Fruit fly (Drosophila melanogaster) whole organism, adult: Measurements from ENCODE around the gene PIG-K.
A peak's percentile ranks its signal among the peaks of the same experiment; 100 is the strongest.

Experiments
- CG12768 ChIP-seq: fragments of 200-800 bp; sonication (Bioruptor generic); optimal IDR thresholded peaks from 2 replicates; lab custom pipeline; 2017; ENCODE audit warnings: missing biosample characterization, missing genetic modification characterization, mild to moderate bottlenecking, moderate library complexity, missing genetic modification reagents
- CG33017 ChIP-seq: fragments of 200-800 bp; sonication (Bioruptor generic); optimal IDR thresholded peaks from 2 replicates; lab custom pipeline; 2018; ENCODE audit warnings: missing biosample characterization, mild to moderate bottlenecking, missing genetic modification characterization, moderate library complexity
- CG7045 ChIP-seq: fragments of 200-800 bp; sonication (Bioruptor generic); optimal IDR thresholded peaks from 2 replicates; lab custom pipeline; 2017; ENCODE audit warnings: missing biosample characterization, mild to moderate bottlenecking, missing genetic modification characterization
- Clk ChIP-seq: fragments of 200-800 bp; sonication (Bioruptor generic); optimal IDR thresholded peaks from 2 replicates; lab custom pipeline; 2017; ENCODE audit warnings: missing biosample characterization, missing genetic modification characterization
- Hr96 ChIP-seq: fragments of 200-800 bp; sonication (Bioruptor generic); optimal IDR thresholded peaks from 2 replicates; lab custom pipeline; 2016; ENCODE audit warnings: missing biosample characterization, missing genetic modification characterization
- Mnt ChIP-seq: fragments of 200-800 bp; sonication (Bioruptor generic); optimal IDR thresholded peaks from 2 replicates; lab custom pipeline; 2016; ENCODE audit warnings: missing biosample characterization, mild to moderate bottlenecking, missing genetic modification characterization
- cic ChIP-seq: fragments of 200-800 bp; sonication (Bioruptor generic); optimal IDR thresholded peaks from 2 replicates; lab custom pipeline; 2017; ENCODE audit warnings: missing biosample characterization, mild to moderate bottlenecking, missing genetic modification characterization, moderate library complexity
- cnc ChIP-seq, 2 experiments: fragments of >200 bp; optimal IDR thresholded peaks; 2 replicates each; lab custom pipeline; 2017
- ovo ChIP-seq: fragments of 200-800 bp; sonication (Bioruptor generic); optimal IDR thresholded peaks from 2 replicates; lab custom pipeline; 2016; ENCODE audit warnings: missing biosample characterization, missing genetic modification characterization
- pad ChIP-seq: fragments of 200-800 bp; sonication (Bioruptor generic); optimal IDR thresholded peaks from 3 replicates; lab custom pipeline; 2017; ENCODE audit warnings: missing biosample characterization, missing genetic modification characterization, mild to moderate bottlenecking, moderate library complexity, missing genetic modification reagents

DNA sequence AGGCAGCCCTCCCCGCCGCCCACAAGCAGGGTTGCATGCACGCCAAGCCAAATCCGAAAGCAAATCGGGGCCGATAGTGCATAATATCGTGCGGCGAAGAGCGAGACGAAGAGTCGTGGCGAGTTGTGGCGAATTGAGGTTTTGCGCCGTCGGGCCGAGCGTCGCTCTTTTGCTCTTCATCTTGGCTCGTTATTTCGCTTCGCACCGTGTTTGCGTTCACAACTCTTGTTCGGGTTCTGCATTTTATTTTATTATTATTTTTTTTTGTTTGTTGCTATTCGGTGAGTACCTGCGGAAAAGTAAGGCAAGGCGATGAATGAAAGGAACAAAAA lies 2.9 kb upstream of the PIG-K start:
- no peak for TF ChIP-seq CG33017 (tag; lab: Kevin White, UChicago)
- TF ChIP-seq ovo (GFP tag; lab: Kevin White, UChicago), result no peak
- TF ChIP-seq pad, result no peak
- TF ChIP-seq CG7045 (GFP tag; lab: Kevin White, UChicago), result no peak
- TF ChIP-seq Hr96 (GFP tag; lab: Kevin White, UChicago), result peak; percentile 71
- no peak for TF ChIP-seq Clk (GFP tag; lab: Kevin White, UChicago)
- no peak for TF ChIP-seq cnc (optimal IDR thresholded peaks at IDR 0.05; lab: Kevin White, UChicago)
- no peak for TF ChIP-seq CG12768 (GFP tag; lab: Kevin White, UChicago)
- TF ChIP-seq cic (GFP tag; lab: Kevin White, UChicago), result no peak
- TF ChIP-seq Mnt (GFP tag; lab: Kevin White, UChicago), result no peak
